Fruit fly (Drosophila melanogaster): Measurements from ENCODE around the gene Pdf.

Pdf gene

dm6 chr3R:26461226-26461805, 5.4 kb upstream of the Pdf start, which contains the start of gene CG5455 (continued):
- TF ChIP-seq CG9932 (GFP tag; IDR thresholded peaks at IDR 0.05) (peak; percentile 41; the same call in 1 of the 2 replicates), Deaf1 (tag; optimal IDR thresholded peaks at IDR 0.05) (peak; percentile 89), C15 (GFP tag; IDR thresholded peaks at IDR 0.05) (no peak), Nf-YB (GFP tag; optimal IDR thresholded peaks at IDR 0.05) (no peak), sens-2 (GFP tag; IDR thresholded peaks at IDR 0.05) (peak; percentile 45; the same call in 1 of the 2 replicates), Hmx (GFP tag; optimal IDR thresholded peaks at IDR 0.05) (no peak), CG7745 (tag; optimal IDR thresholded peaks at IDR 0.05) (no peak), CG10979 (tag; optimal IDR thresholded peaks at IDR 0.05) (no peak), trh (GFP tag; optimal IDR thresholded peaks at IDR 0.05) (no peak), danr (GFP tag; IDR thresholded peaks at IDR 0.05) (no peak), CG2199 (GFP tag; IDR thresholded peaks at IDR 0.05) (no peak), lmd (GFP tag; IDR thresholded peaks at IDR 0.05) (no peak; the same call in 1 of the 2 replicates), Trl (optimal IDR thresholded peaks at IDR 0.05) (peak; percentile 76 to 90), Trl (GFP tag; optimal IDR thresholded peaks at IDR 0.05) (peak; percentile 17), Vsx1 (GFP tag; optimal IDR thresholded peaks at IDR 0.05) (peak; percentile 56), sqz (GFP tag; optimal IDR thresholded peaks at IDR 0.05) (no peak), Eip74EF (GFP tag; optimal IDR thresholded peaks at IDR 0.05) (peak in 1 of 2 experiments; percentile 31), H2.0 (GFP tag; IDR thresholded peaks at IDR 0.05) (peak; percentile 25; the same call in 1 of the 2 replicates), CG11085 (GFP tag; IDR thresholded peaks at IDR 0.05) (peak; percentile 45; the same call in 1 of the 2 replicates), hkb (optimal IDR thresholded peaks at IDR 0.05) (no peak), hkb (GFP tag; IDR thresholded peaks at IDR 0.05) (peak; percentile 74), Bdp1 (GFP tag; optimal IDR thresholded peaks at IDR 0.05) (no peak), run (tag; optimal IDR thresholded peaks at IDR 0.05) (peak; percentile 9), jing (GFP tag; optimal IDR thresholded peaks at IDR 0.05) (no peak), CG13894 (tag; optimal IDR thresholded peaks at IDR 0.05) (peak; percentile 89), dimm (GFP tag; IDR thresholded peaks at IDR 0.05) (no peak), CG9797 (GFP tag; optimal IDR thresholded peaks at IDR 0.05) (no peak), Chrac-16 (GFP tag; optimal IDR thresholded peaks at IDR 0.05) (no peak), CG11696 (GFP tag; IDR thresholded peaks at IDR 0.05) (0 out of 2 replicates have a peak, but pooled peaks have one; percentile 19), CG12219 (GFP tag; optimal IDR thresholded peaks at IDR 0.05) (peak; percentile 38), ttk (GFP tag; IDR thresholded peaks at IDR 0.05) (no peak), Oaz (GFP tag; IDR thresholded peaks at IDR 0.05) (no peak), CG1792 (GFP tag; optimal IDR thresholded peaks at IDR 0.05) (no peak), tgo (GFP tag; IDR thresholded peaks at IDR 0.05) (no peak; the same call in 2 of the 3 replicates), lov (optimal IDR thresholded peaks at IDR 0.05) (no peak), lov (GFP tag; IDR thresholded peaks at IDR 0.05) (peak; percentile 50; the same call in 1 of the 3 replicates), CG42726 (GFP tag; IDR thresholded peaks at IDR 0.05; ENCODE audit: partially characterized antibody) (peak; percentile 58; the same call in 1 of the 2 replicates), Ravus (GFP tag; IDR thresholded peaks at IDR 0.05) (no peak), fru (optimal IDR thresholded peaks at IDR 0.05) (no peak), HmgD (GFP tag; optimal IDR thresholded peaks at IDR 0.05) (no peak), crp (GFP tag; optimal IDR thresholded peaks at IDR 0.05) (peak in 1 of 2 experiments; percentile 76), CG6654 (GFP tag; optimal IDR thresholded peaks at IDR 0.05) (no peak), CG14667 (GFP tag; IDR thresholded peaks at IDR 0.05) (no peak), gro (GFP tag; optimal IDR thresholded peaks at IDR 0.05) (peak; percentile 69), CG6683 (GFP tag; optimal IDR thresholded peaks at IDR 0.05) (peak; percentile 13), CG15269 (tag; optimal IDR thresholded peaks at IDR 0.05) (peak; percentile 64), CG3163 (GFP tag; optimal IDR thresholded peaks at IDR 0.05) (peak; percentile 100), sisA (GFP tag; IDR thresholded peaks at IDR 0.05) (no peak), br (optimal IDR thresholded peaks at IDR 0.05) (no peak), CG8359 (GFP tag; optimal IDR thresholded peaks at IDR 0.05; ENCODE audit: borderline replicate concordance) (no peak), Gug (GFP tag; IDR thresholded peaks at IDR 0.05) (no peak), CG9437 (GFP tag; optimal IDR thresholded peaks at IDR 0.05) (no peak)

Data from whole organism, embryonic.